Worm (Caenorhabditis elegans): Measurements from ENCODE around the gene sqst-5.

DNA sequence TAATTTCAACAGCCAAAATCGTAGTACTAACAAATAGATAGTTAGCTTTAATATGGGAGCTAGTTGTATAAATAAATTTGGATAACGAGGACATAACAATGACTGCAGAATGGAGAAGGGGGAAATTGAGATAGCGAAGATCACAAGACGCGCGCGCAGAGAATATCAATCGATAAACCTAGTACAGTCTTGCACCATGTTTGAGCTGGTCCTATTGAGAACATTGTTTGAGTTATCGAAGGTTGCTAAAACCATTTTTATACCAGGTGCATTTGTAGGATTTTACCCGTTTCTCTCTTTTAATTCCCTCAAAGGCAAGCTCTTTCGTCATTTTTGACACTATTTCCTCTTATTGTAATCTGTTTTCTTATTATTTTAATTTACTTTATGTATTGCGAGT lies 24.2 kb upstream of the sqst-5 start, which contains the start of the genes F40G9.9 and F40G9.12:
- no peak for TF ChIP-seq lin-11 (tag; optimal IDR thresholded peaks at IDR 0.05)
- no peak for TF ChIP-seq nfya-1 (tag; optimal IDR thresholded peaks at IDR 0.05)
- TF ChIP-seq Y22D7AL.16 (tag; optimal IDR thresholded peaks at IDR 0.05) = no peak
- TF ChIP-seq ama-1 (optimal IDR thresholded peaks at IDR 0.05) = no peak
- no peak for TF ChIP-seq nhr-11 (tag; optimal IDR thresholded peaks at IDR 0.05)
- TF ChIP-seq fkh-10 (GFP tag; optimal IDR thresholded peaks at IDR 0.05) = no peak
- TF ChIP-seq ceh-2 (tag; optimal IDR thresholded peaks at IDR 0.05) = no peak
- TF ChIP-seq elt-2 (tag; optimal IDR thresholded peaks at IDR 0.05) = no peak
- no peak for TF ChIP-seq syd-9 (tag; optimal IDR thresholded peaks at IDR 0.05)
- TF ChIP-seq ttx-3 (tag; optimal IDR thresholded peaks at IDR 0.05) = no peak
- TF ChIP-seq F13H6.1 (tag; optimal IDR thresholded peaks at IDR 0.05) = no peak
- TF ChIP-seq hlh-30 (tag; optimal IDR thresholded peaks at IDR 0.05; ENCODE audit: insufficient read depth) = no peak
- no peak for TF ChIP-seq pax-1 (tag; optimal IDR thresholded peaks at IDR 0.05)
